Fruit fly (Drosophila melanogaster): ENCODE data around the gene IPIP.

Gene IPIP

DNA sequence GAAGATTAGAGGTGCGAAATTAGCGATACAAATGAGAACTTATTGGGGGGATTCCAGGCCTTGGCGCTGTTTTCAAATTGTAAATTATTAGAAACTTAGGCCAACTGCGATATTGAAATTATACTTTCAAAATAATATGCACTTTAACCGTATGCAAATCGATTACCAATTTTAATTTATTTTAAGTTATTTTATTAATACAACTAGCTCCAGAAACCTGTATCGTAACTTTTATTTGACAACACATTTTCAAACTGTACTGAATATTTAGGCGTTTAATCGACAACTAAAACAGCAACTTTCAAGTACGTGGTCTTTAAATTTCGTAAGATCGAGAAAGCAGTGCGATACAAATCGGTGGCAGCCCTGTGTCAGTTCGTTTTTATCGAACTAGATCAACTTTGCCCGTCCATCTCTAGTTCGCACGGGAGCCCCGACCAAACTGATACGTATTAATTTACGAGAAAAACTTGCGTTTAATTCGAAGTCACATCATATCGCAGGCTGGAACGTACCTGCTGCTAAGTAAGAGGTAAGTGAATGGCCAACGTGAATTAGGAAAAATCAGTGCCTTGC lies 22.9 kb downstream of the IPIP start, which contains the start of the genes CG9154 and Kr-h2 (continued):
- TF ChIP-seq chn (GFP tag; optimal IDR thresholded peaks at IDR 0.05) = no peak
- TF ChIP-seq Oli (tag; optimal IDR thresholded peaks at IDR 0.05) = no peak
- TF ChIP-seq slou (GFP tag; optimal IDR thresholded peaks at IDR 0.05) = no peak
- TF ChIP-seq Taf1 (GFP tag; IDR thresholded peaks at IDR 0.05) = no peak
- peak; percentile 14 for TF ChIP-seq Jarid2 (GFP tag; optimal IDR thresholded peaks at IDR 0.05)
- TF ChIP-seq lov (optimal IDR thresholded peaks at IDR 0.05) = no peak
- TF ChIP-seq lov (GFP tag; IDR thresholded peaks at IDR 0.05) = no peak
- no peak for TF ChIP-seq chif (GFP tag; optimal IDR thresholded peaks at IDR 0.05)
- no peak for TF ChIP-seq CG3407 (GFP tag; optimal IDR thresholded peaks at IDR 0.05)
- TF ChIP-seq Asciz (GFP tag; optimal IDR thresholded peaks at IDR 0.05) = no peak
- no peak for TF ChIP-seq Nf-YB (GFP tag; optimal IDR thresholded peaks at IDR 0.05)
- peak; percentile 8 for TF ChIP-seq YL-1 (GFP tag; optimal IDR thresholded peaks at IDR 0.05)
- no peak for TF ChIP-seq CG6654 (GFP tag; optimal IDR thresholded peaks at IDR 0.05)

DNA sequence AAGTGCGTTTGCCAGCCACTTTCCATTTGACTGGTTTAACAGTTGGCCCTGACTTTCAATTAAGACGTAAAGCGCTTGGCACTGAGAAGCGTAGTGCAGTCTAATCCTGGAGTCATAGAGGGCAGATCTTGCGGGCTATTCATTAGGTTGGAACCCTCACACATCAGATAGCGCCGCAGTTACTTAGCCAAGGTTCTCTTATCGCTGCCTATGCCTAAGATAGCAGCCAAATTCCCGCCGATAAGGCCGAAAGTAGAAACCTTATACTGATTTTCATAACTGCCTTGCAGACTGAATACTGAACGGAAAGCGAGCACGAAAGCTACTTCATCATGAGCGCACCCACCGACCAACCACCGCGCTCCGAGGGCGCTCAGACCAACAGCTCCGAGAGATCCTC lies 24.3 kb downstream of the IPIP start:
- TF ChIP-seq exex (tag; optimal IDR thresholded peaks at IDR 0.05) = peak; percentile 38
- TF ChIP-seq Ets65A (GFP tag) = peak; percentile 33
- TF ChIP-seq grn (GFP tag; optimal IDR thresholded peaks at IDR 0.05) = peak; percentile 61
- peak; percentile 32 for TF ChIP-seq CG10543 (GFP tag; optimal IDR thresholded peaks at IDR 0.05)
- TF ChIP-seq sug (tag; optimal IDR thresholded peaks at IDR 0.05) = peak; percentile 8
- TF ChIP-seq grau (tag; optimal IDR thresholded peaks at IDR 0.05) = no peak
- TF ChIP-seq HLH3B (GFP tag; IDR thresholded peaks at IDR 0.05) = no peak
- peak; percentile 62 for TF ChIP-seq Med (GFP tag)
- peak; percentile 76 for TF ChIP-seq GATAe (GFP tag; conservative IDR thresholded peaks at IDR 0.05)
- TF ChIP-seq sd (tag; optimal IDR thresholded peaks at IDR 0.05) = peak; percentile 74

DNA sequence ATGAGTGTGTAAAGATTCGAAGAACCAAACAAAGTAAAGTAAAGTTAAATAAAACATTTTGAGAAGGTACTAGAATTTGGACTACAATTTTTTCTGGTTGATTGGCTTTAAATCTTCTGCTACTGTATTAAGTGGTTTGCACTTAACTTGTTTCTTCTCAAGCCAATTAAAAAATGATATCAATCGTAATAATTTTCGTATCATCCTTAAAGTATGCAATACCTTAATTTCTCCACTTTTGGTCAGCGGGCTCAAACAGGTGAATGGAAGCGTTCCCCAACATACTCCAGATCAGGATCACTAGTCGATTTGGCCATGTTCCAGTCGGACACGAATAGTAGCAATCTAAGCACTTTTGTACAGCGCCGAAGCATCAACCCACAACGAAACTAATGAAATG lies 26.1 kb downstream of the IPIP start:
- TF ChIP-seq Vsx1 (GFP tag; optimal IDR thresholded peaks at IDR 0.05) = peak; percentile 87
- no peak for TF ChIP-seq bowl (GFP tag; IDR thresholded peaks at IDR 0.05)
- no peak for TF ChIP-seq hbn (GFP tag; IDR thresholded peaks at IDR 0.05; ENCODE audit: partially characterized antibody)
- TF ChIP-seq lilli (GFP tag; optimal IDR thresholded peaks at IDR 0.05) = no peak
- peak; percentile 69 for TF ChIP-seq grn (GFP tag; optimal IDR thresholded peaks at IDR 0.05)
- TF ChIP-seq Antp (GFP tag; optimal IDR thresholded peaks at IDR 0.05) = no peak
- no peak for TF ChIP-seq ara (GFP tag; IDR thresholded peaks at IDR 0.05)
- TF ChIP-seq CG18011 (GFP tag; optimal IDR thresholded peaks at IDR 0.05) = no peak
- no peak for TF ChIP-seq CG11695 (GFP tag; IDR thresholded peaks at IDR 0.05)
- no peak for TF ChIP-seq Ravus (GFP tag; IDR thresholded peaks at IDR 0.05)
- no peak for TF ChIP-seq CG14667 (GFP tag; IDR thresholded peaks at IDR 0.05)
- no peak for TF ChIP-seq Trl (optimal IDR thresholded peaks at IDR 0.05)
- no peak for TF ChIP-seq Trl (GFP tag; optimal IDR thresholded peaks at IDR 0.05)
- TF ChIP-seq abd-A (tag; optimal IDR thresholded peaks at IDR 0.05) = no peak
- peak; percentile 52 for TF ChIP-seq exex (tag; optimal IDR thresholded peaks at IDR 0.05)
- TF ChIP-seq Stat92E (GFP tag; optimal IDR thresholded peaks at IDR 0.05) = no peak
- no peak for TF ChIP-seq CG7839 (tag; optimal IDR thresholded peaks at IDR 0.05)
- TF ChIP-seq Dek (tag; optimal IDR thresholded peaks at IDR 0.05) = no peak
- no peak for TF ChIP-seq Hand (GFP tag; optimal IDR thresholded peaks at IDR 0.05)
- no peak for TF ChIP-seq disco-r (GFP tag; optimal IDR thresholded peaks at IDR 0.05)
- no peak for TF ChIP-seq CG1792 (GFP tag; optimal IDR thresholded peaks at IDR 0.05)
- no peak for TF ChIP-seq al (GFP tag; IDR thresholded peaks at IDR 0.05)
- no peak for TF ChIP-seq Doc2 (GFP tag; IDR thresholded peaks at IDR 0.05)
- TF ChIP-seq CG9215 (GFP tag; IDR thresholded peaks at IDR 0.05) = no peak
- no peak for TF ChIP-seq CG1603 (tag; optimal IDR thresholded peaks at IDR 0.05)
- no peak for TF ChIP-seq kni (GFP tag; optimal IDR thresholded peaks at IDR 0.05)
